Worm (Caenorhabditis elegans) whole organism, L4/young adult: ENCODE results near the gene sri-33.
"Not testable (repeated sequence)": the region's sequence is repeated elsewhere in the genome, so short reads cannot be mapped to it uniquely, and the experiment has no call there.

Experiments used
- W03F9.2 ChIP-seq: fragments of 150-350 bp; optimal IDR thresholded peaks from 2 replicates; lab custom pipeline; 2014; ENCODE audit warnings: missing biosample characterization, missing genetic modification characterization
- dao-5 ChIP-seq: sonication (generic microtip); optimal IDR thresholded peaks from 2 replicates; lab custom pipeline; 2016; ENCODE audit warnings: missing genotype, missing genetic modification characterization, moderate library complexity, missing compliant biosample characterization
- him-1 ChIP-seq: sonication (generic microtip); optimal IDR thresholded peaks from 2 replicates; lab custom pipeline; 2016; ENCODE audit warnings: missing genotype, missing genetic modification reagents, missing genetic modification characterization, missing compliant biosample characterization

Gene sri-33

DNA sequence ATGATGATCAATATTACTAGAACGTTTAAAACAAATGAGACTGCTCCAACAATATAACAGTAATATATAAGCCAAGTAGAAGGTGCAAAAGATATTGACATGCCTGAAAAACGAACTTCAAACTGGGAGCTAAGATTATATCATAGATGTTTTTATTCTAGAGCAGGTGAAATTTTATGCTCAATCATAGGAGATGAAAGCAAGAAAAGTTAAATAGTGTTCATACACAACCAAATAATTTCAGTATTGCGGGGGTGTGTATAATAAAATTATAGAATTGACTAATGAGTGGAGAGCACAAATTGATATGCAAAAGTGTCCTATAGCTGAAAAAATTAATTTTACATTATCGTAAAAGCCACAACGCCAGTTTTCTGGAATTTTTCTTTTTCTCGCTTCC is 2.3 kb upstream of the sri-33 start, which contains the start of gene sri-34:
Gene sri-34, minus strand, starts transcription at position 101 of the 400 bp plus-strand sequence.
- no peak for TF ChIP-seq dao-5 (tag; lab: Kevin White, UChicago)
- no peak for TF ChIP-seq W03F9.2 (tag; lab: Kevin White, UChicago)
- TF ChIP-seq him-1 (tag; lab: Kevin White, UChicago), result no peak

DNA sequence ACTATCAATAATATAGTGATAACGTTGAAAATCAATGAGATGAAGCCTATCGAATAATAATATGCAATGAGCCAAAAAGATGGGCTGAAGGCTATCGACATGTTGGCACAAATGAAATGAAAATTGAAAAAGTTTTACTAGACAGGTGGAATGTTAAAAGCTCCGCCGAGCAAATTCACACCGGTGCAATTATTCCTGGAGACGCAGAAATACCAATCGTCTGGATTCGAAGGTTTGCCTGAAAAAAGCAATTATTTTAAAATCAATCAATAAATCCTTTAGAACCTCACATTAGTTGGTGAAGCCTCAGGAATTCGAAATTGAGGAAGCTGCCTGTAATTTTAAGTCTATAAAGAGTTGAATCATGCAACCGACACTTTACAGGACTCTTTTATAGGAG is 2.3 kb downstream of the sri-33 start, which contains the start of gene sri-32:
Gene sri-32, minus strand, starts transcription at position 101 of the 400 bp plus-strand sequence.
- TF ChIP-seq W03F9.2 (tag; lab: Kevin White, UChicago) (no peak), him-1 (tag; lab: Kevin White, UChicago) (no peak), dao-5 (tag; lab: Kevin White, UChicago) (no peak)

DNA sequence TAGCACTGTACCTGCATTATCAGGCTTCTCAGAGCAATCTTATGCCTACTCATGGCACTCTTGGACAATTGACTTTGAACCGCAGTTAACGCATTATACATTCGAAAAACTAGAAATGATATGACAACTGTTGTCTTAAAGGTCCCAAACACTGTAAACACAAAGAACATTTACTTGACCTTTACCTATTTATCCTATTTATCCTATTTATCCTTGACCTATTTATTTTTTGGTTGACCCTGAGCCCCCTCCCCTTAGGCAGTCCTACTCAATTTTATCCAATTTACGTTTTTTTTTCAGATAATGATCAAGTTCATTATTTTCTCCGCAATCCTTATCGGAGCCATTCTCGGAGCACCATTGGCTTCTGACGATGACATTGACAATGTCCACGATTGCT is 5.0 kb downstream of the sri-33 start, which contains the start of the genes T10D4.14 and T10D4.19:
Gene T10D4.14, minus strand, starts transcription at position 101 of the 400 bp plus-strand sequence.
Gene T10D4.19, plus strand, starts transcription at position 304 of the 400 bp plus-strand sequence.
- TF ChIP-seq dao-5 (tag; lab: Kevin White, UChicago) (no peak), him-1 (tag; lab: Kevin White, UChicago) (no peak), W03F9.2 (tag; lab: Kevin White, UChicago) (no peak)

DNA sequence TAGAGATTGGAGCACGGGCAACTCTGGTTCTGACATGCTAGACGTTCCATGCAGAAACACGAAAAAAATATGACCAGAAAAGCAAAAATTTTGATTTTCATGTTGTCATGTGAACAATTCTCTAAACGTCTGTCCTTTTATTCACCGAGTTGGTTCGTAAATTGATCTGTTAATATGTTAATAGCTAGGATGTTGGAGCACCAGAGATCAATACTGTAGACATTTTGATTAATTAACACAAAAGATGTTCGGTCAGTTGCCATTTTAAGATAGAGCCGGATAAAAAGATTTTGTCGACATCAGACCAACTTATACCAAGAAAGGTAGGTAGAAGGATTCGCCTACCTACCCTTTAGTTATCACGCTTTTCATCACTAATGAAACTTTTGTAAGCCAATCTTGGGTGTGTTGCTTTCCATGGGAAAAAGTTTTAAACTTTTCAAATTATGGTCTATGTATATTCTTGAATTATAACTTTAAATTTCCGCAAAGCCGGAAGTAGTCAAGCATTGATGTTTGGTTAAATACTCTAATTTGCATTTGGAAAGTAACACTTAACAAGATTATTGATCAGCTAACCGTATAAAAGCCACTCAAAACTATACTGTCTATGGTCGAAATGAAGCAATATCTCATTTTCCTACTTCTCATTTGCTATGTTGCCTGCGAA is 7.0 kb downstream of the sri-33 start, which contains the start of the genes T10D4.11 and T10D4.1:
Gene T10D4.11, minus strand, starts transcription at position 101 of the 670 bp plus-strand sequence.
Gene T10D4.1, plus strand, starts transcription at position 620 of the 670 bp plus-strand sequence.
- TF ChIP-seq W03F9.2 (tag; lab: Kevin White, UChicago) (no peak), dao-5 (tag; lab: Kevin White, UChicago) (no peak), him-1 (tag; lab: Kevin White, UChicago) (no peak)

DNA sequence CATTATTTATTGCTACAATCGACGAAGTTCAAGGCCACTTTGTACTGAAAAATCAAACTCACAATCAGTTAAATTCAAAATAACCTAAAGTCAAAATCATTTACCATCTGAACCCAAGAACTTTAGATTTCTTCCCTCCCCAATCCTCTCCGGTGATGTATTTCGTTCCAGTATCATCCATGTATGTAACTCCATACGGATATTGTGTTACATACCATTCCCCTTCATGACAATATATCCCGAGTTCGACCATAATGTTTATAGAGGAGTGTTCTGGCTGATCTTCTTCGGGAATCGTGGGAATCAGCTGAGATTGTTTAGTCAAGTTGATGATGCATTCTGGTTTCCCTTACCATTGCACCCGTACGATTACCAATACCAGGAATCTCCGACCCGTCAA is 8.2 kb downstream of the sri-33 start:
- TF ChIP-seq dao-5 (tag; lab: Kevin White, UChicago) (no peak), him-1 (tag; lab: Kevin White, UChicago) (no peak)

DNA sequence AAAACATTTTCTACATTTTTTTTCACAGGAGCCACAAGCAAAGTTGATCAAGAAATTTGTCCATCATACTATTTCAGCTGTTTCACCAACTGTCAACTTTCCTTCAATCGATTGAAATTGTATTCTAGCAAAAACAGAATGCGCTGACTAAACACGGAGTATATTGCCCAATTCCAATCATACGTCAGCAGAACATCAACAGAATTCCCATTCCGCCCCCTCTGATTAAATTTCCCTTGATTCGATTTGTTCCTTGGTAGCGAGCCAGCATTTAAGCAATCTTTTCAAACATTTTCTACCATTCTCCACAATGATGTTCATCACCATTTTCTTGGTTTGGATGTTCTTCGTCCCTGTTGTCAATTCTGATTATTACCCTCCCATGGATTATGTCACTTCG is 10.8 kb downstream of the sri-33 start, which contains the start of gene T10D4.15:
Gene T10D4.15, plus strand, starts transcription at position 301 of the 400 bp plus-strand sequence.
- TF ChIP-seq W03F9.2 (tag; lab: Kevin White, UChicago) (no peak), him-1 (tag; lab: Kevin White, UChicago) (no peak), dao-5 (tag; lab: Kevin White, UChicago) (no peak)

DNA sequence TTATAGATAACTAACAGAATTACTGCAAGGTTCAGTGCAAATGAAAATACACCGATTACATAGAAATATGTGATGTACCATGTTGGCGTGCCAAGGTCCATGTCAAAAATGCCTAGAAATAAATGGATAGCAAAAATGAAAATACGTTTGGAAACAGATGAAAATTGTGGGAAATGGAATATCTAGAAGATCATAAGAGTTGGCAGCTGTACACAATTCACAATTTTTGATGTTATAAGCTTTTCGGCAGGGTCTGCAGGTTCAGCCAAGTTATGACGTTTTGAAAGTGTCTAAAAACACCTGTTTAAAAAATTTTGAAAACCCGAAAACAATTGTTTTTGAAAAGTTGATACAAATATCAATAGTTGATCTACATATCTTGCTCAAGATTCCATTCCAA is 12.1 kb downstream of the sri-33 start, which contains the start of gene sri-43:
Gene sri-43, minus strand, starts transcription at position 101 of the 400 bp plus-strand sequence.
- TF ChIP-seq W03F9.2, him-1, dao-5 (tag; lab: Kevin White, UChicago): not testable (repeated sequence)

DNA sequence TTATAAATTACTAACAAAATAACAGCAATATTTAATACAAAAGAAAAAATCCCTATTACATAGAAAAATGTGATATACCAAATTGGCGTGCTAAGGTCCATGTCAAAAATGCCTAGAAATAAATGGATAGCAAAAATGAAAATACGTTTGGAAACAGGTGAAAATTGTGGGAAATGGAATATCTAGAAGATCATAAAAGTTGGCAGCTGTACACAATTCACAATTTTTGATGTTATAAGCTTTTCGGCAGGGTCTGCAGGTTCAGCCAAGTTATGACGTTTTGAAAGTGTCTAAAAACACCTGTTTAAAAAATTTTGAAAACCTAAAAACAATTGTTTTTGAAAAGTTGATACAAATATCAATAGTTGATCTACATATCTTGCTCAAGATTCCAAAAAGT is 13.8 kb downstream of the sri-33 start, which contains the start of gene sri-42:
Gene sri-42, minus strand, starts transcription at position 101 of the 400 bp plus-strand sequence.
- TF ChIP-seq him-1, dao-5, W03F9.2 (tag; lab: Kevin White, UChicago): not testable (repeated sequence)

DNA sequence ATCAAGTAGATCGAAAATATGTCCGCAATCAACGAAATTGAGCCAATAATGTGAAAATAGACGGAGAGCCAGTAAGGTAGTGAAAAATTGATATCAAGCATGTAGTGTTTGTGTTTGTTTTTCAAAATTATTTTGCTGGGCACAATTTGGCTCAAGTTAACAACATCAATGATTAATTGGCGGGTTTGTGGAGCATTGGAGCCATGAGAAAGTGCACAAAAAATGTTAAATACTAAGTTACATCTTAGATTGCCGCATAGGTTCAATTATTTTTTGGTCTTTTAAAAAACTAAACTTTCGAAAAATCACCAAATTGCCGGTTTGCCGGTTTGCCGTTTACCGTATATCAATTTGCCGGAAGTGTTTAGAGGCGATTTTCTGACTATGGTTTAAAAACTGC is 18.8 kb downstream of the sri-33 start, which contains the start of gene sri-54:
Gene sri-54, minus strand, starts transcription at position 101 of the 400 bp plus-strand sequence.
- TF ChIP-seq him-1 (tag; lab: Kevin White, UChicago) (no peak), dao-5 (tag; lab: Kevin White, UChicago) (no peak), W03F9.2 (tag; lab: Kevin White, UChicago) (no peak)

DNA sequence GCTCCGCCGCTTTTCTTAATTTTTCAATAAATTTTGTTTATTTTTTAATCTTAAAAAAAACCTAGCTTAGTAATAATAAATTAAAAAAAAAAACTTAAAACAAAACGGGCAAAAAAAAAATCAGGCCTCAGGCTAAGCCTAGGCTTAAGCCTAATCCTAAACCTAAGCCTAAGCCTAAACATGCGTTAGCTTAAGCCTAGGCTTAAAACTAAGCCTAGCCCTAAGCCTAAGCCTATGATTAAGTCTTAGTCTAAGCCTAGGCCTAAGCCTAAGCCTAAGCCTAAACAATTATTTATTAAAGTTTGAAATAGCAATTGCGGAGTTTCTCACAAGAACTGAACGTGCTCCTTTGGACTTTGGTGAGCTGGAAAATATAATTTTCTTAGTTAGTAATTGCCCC is 21.4 kb downstream of the sri-33 start:
- TF ChIP-seq W03F9.2 (tag; lab: Kevin White, UChicago), result no peak
- TF ChIP-seq dao-5 (tag; lab: Kevin White, UChicago), result no peak
- TF ChIP-seq him-1 (tag; lab: Kevin White, UChicago), result no peak

DNA sequence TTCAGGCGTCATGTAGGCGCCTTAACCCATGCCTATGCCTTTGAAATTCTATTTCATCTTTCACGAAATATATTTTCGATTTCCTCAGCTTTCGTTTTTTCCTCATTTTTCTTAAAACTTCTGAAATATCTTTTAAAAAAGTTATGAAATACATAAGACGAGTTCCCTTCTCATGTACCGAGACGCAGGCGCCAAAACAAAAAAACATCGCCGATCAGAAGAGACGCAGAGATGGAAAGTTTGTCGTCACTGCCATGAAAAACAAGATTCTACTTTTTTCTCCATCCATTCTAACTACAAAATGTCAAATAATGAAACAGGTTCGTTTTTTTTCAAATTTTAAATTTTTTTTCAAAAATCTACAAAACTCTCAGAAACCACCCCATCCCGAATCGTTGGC is 27.6 kb downstream of the sri-33 start, which contains the start of gene chil-24:
Gene chil-24, plus strand, starts transcription at position 156 of the 400 bp plus-strand sequence.
- TF ChIP-seq dao-5 (tag; lab: Kevin White, UChicago) (no peak), him-1 (tag; lab: Kevin White, UChicago) (no peak)

DNA sequence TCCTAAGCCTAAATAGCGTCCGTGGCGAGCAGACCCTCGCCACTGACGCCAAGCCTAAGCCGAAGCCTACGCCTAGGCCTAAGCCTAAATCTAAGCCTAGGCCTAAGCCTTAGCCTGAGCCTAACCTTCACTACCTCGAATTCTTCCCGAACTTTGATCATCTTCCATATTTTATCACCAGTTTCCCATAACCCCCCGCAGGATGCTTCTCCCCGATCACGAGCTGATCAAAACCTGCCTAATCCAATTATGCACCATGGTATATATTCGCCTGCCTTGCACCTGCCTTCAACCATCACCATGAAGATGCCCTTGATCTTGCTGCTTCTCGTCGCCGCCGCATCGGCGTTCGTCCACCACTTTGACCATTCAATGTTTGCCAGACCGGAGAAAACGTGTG is 29.9 kb downstream of the sri-33 start, which contains the start of gene ins-31:
Gene ins-31, plus strand, starts transcription at position 301 of the 400 bp plus-strand sequence.
- TF ChIP-seq dao-5, W03F9.2, him-1 (tag; lab: Kevin White, UChicago): not testable (repeated sequence)

DNA sequence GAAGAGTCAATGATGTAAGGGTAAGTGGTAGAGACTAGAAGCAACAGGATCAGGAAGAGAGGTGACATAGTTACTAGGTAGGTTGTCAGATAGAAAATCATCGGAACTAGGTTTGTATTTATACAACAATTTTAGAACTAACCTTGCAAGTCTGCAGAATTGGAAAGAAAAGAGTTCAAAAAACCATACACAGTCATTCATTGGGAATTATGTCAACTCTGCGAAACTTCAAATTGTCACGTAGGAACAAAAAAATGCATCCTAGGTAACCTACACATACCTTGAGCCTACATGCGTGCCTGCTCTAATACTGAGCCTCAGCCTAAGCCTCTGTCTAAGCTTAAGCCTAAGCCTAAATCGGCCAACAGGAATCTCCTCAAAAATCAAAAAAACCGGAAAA is 30.3 kb downstream of the sri-33 start, which contains the start of gene ins-19:
Gene ins-19, minus strand, starts transcription at position 101 of the 400 bp plus-strand sequence.
- TF ChIP-seq dao-5 (tag; lab: Kevin White, UChicago) (no peak), him-1 (tag; lab: Kevin White, UChicago) (no peak), W03F9.2 (tag; lab: Kevin White, UChicago) (no peak)
